Fruit fly (Drosophila melanogaster) whole organism, prepupa: Measurements from ENCODE around the gene CG10338.

Experiments used
- Blimp-1 ChIP-seq: fragments of 200-800 bp; sonication (Bioruptor generic); optimal IDR thresholded peaks from 3 replicates; lab custom pipeline; 2017; ENCODE audit warnings: missing biosample characterization, missing genetic modification characterization, mild to moderate bottlenecking, moderate library complexity, missing genetic modification reagents
- CG10669 ChIP-seq: fragments of 200-800 bp; sonication (Bioruptor generic); optimal IDR thresholded peaks from 3 replicates; lab custom pipeline; 2018; ENCODE audit warnings: missing biosample characterization, mild to moderate bottlenecking, missing genetic modification characterization, moderate library complexity
- CG11762 ChIP-seq: fragments of 200-800 bp; sonication (Bioruptor generic); optimal IDR thresholded peaks from 3 replicates; lab custom pipeline; 2016; ENCODE audit warnings: missing biosample characterization, missing genetic modification characterization; ENCODE audit not compliant: insufficient read depth
- CG11902 ChIP-seq: fragments of 200-800 bp; sonication (Bioruptor generic); optimal IDR thresholded peaks from 3 replicates; lab custom pipeline; 2016; ENCODE audit warnings: missing biosample characterization, missing genetic modification characterization
- CG15336 ChIP-seq: fragments of 200-800 bp; sonication (Bioruptor generic); IDR thresholded peaks from 2 replicates; pipeline ENCODE4 v1.3.6; 2022; ENCODE audit warnings: missing biosample characterization, missing genetic modification characterization
- CG16779 ChIP-seq: fragments of 200-800 bp; sonication (Bioruptor generic); optimal IDR thresholded peaks from 3 replicates; lab custom pipeline; 2017; ENCODE audit warnings: missing biosample characterization, mild to moderate bottlenecking, missing genetic modification characterization
- CG3032 ChIP-seq: fragments of 200-800 bp; optimal IDR thresholded peaks from 2 replicates; lab custom pipeline; 2019; ENCODE audit warnings: missing biosample characterization, mild to moderate bottlenecking, missing genetic modification characterization, moderate library complexity
- CG31627 ChIP-seq: fragments of 200-800 bp; sonication (Bioruptor generic); optimal IDR thresholded peaks from 3 replicates; lab custom pipeline; 2016; ENCODE audit warnings: missing biosample characterization, missing genetic modification characterization
- CG32006 ChIP-seq: fragments of 200-800 bp; sonication (Bioruptor generic); optimal IDR thresholded peaks from 3 replicates; lab custom pipeline; 2017; ENCODE audit warnings: missing biosample characterization, mild to moderate bottlenecking, missing genetic modification characterization
- CG34406 ChIP-seq: fragments of 200-800 bp; sonication (Bioruptor generic); optimal IDR thresholded peaks from 3 replicates; lab custom pipeline; 2016; ENCODE audit warnings: missing biosample characterization, missing genetic modification characterization
- CG3919 ChIP-seq: fragments of 200-800 bp; sonication (Bioruptor generic); optimal IDR thresholded peaks from 3 replicates; lab custom pipeline; 2016; ENCODE audit warnings: missing biosample characterization, missing genetic modification characterization
- CG4318 ChIP-seq: fragments of 200-800 bp; sonication (Bioruptor generic); optimal IDR thresholded peaks from 3 replicates; lab custom pipeline; 2017; ENCODE audit warnings: missing biosample characterization, mild to moderate bottlenecking, missing genetic modification characterization
- CG6163 ChIP-seq: fragments of 200-800 bp; sonication (Bioruptor generic); IDR thresholded peaks from 3 replicates; pipeline ENCODE4 v1.3.6; 2022; ENCODE audit warnings: missing biosample characterization, missing genetic modification characterization
- CG6792 ChIP-seq: fragments of 200-800 bp; sonication (Bioruptor generic); optimal IDR thresholded peaks from 3 replicates; lab custom pipeline; 2016; ENCODE audit warnings: missing biosample characterization, missing genetic modification characterization
- CG6854 ChIP-seq: fragments of 200-800 bp; sonication (Bioruptor generic); optimal IDR thresholded peaks from 2 replicates; lab custom pipeline; 2017; ENCODE audit warnings: missing biosample characterization, mild to moderate bottlenecking, missing genetic modification characterization
- CG7368 ChIP-seq: fragments of 200-800 bp; sonication (Bioruptor generic); optimal IDR thresholded peaks from 3 replicates; lab custom pipeline; 2016; ENCODE audit warnings: missing biosample characterization, missing genetic modification characterization
- CG8319 ChIP-seq: fragments of 200-800 bp; sonication (Bioruptor generic); optimal IDR thresholded peaks from 3 replicates; lab custom pipeline; 2016; ENCODE audit warnings: missing biosample characterization, missing genetic modification characterization
- Eip75B ChIP-seq: fragments of 200-800 bp; sonication (Bioruptor generic); optimal IDR thresholded peaks from 3 replicates; lab custom pipeline; 2016; ENCODE audit warnings: missing biosample characterization, missing genetic modification characterization
- Eip78C ChIP-seq: fragments of 200-800 bp; sonication (Bioruptor generic); peaks from one replicate; lab custom pipeline; 2016; ENCODE audit warnings: missing biosample characterization, missing genetic modification characterization
- Eip93F ChIP-seq: fragments of 200-800 bp; sonication (Bioruptor generic); optimal IDR thresholded peaks from 2 replicates; lab custom pipeline; 2016; ENCODE audit warnings: missing biosample characterization, mild to moderate bottlenecking, missing genetic modification characterization
- Hr38 ChIP-seq: sonication (Bioruptor generic); optimal IDR thresholded peaks from 2 replicates; lab custom pipeline; 2016; ENCODE audit warnings: missing biosample characterization, missing genetic modification characterization
- Hr39 ChIP-seq: fragments of 200-800 bp; sonication (Bioruptor generic); optimal IDR thresholded peaks from 2 replicates; lab custom pipeline; 2016; ENCODE audit warnings: missing biosample characterization, missing genetic modification characterization
- Hr4 ChIP-seq: fragments of 200-800 bp; sonication (Bioruptor generic); optimal IDR thresholded peaks from 3 replicates; lab custom pipeline; 2016; ENCODE audit warnings: missing biosample characterization, missing genetic modification characterization
- Lpt ChIP-seq: fragments of 200-800 bp; sonication (Bioruptor generic); optimal IDR thresholded peaks from 3 replicates; lab custom pipeline; 2016; ENCODE audit warnings: missing biosample characterization, missing genetic modification characterization
- Met ChIP-seq: fragments of 200-800 bp; sonication (Bioruptor generic); optimal IDR thresholded peaks from 3 replicates; lab custom pipeline; 2016; ENCODE audit warnings: missing biosample characterization, missing genetic modification characterization
- OdsH ChIP-seq: fragments of 200-800 bp; sonication (Bioruptor generic); optimal IDR thresholded peaks from 3 replicates; lab custom pipeline; 2016; ENCODE audit warnings: missing biosample characterization, missing genetic modification characterization
- Smox ChIP-seq: fragments of 200-800 bp; sonication (Bioruptor generic); optimal IDR thresholded peaks from 3 replicates; lab custom pipeline; 2016; ENCODE audit warnings: missing biosample characterization, missing genetic modification characterization
- Sox102F ChIP-seq: fragments of 200-800 bp; sonication (Bioruptor generic); optimal IDR thresholded peaks from 2 replicates; lab custom pipeline; 2016; ENCODE audit warnings: missing biosample characterization, mild to moderate bottlenecking, missing genetic modification characterization
- Sox14 ChIP-seq: fragments of 200-800 bp; sonication (Bioruptor generic); optimal IDR thresholded peaks from 3 replicates; lab custom pipeline; 2016; ENCODE audit warnings: missing biosample characterization, missing genetic modification characterization
- Sox15 ChIP-seq: fragments of 200-800 bp; sonication (Bioruptor generic); optimal IDR thresholded peaks from 3 replicates; lab custom pipeline; 2016; ENCODE audit warnings: missing biosample characterization, missing genetic modification characterization
- achi ChIP-seq: fragments of 200-800 bp; sonication (Bioruptor generic); optimal IDR thresholded peaks from 3 replicates; lab custom pipeline; 2016; ENCODE audit warnings: missing biosample characterization, missing genetic modification characterization
- acj6 ChIP-seq: fragments of 200-800 bp; sonication (Bioruptor generic); optimal IDR thresholded peaks from 3 replicates; lab custom pipeline; 2016; ENCODE audit warnings: missing biosample characterization, missing genetic modification characterization
- cyc ChIP-seq: fragments of 200-800 bp; sonication (Bioruptor generic); optimal IDR thresholded peaks from 3 replicates; lab custom pipeline; 2016; ENCODE audit warnings: missing biosample characterization, missing genetic modification characterization
- dac ChIP-seq: fragments of 200-800 bp; sonication (Bioruptor generic); optimal IDR thresholded peaks from 2 replicates; lab custom pipeline; 2017; ENCODE audit warnings: missing biosample characterization, mild to moderate bottlenecking, missing genetic modification characterization
- eg ChIP-seq: fragments of 200-800 bp; sonication (Bioruptor generic); IDR thresholded peaks from 3 replicates; pipeline ENCODE4 v1.3.6; 2022; ENCODE audit warnings: missing biosample characterization, missing genetic modification characterization
- esn ChIP-seq: fragments of 200-800 bp; sonication (Bioruptor generic); optimal IDR thresholded peaks from 2 replicates; lab custom pipeline; 2016; ENCODE audit warnings: missing biosample characterization, mild to moderate bottlenecking, missing genetic modification characterization, moderate library complexity
- fd59A ChIP-seq: fragments of 200-800 bp; sonication (Bioruptor generic); optimal IDR thresholded peaks from 2 replicates; lab custom pipeline; 2017; ENCODE audit warnings: missing biosample characterization, mild to moderate bottlenecking, missing genetic modification characterization, missing genetic modification reagents
- fkh ChIP-seq: fragments of 200-800 bp; sonication (Bioruptor generic); optimal IDR thresholded peaks from 3 replicates; lab custom pipeline; 2017; ENCODE audit warnings: missing biosample characterization, mild to moderate bottlenecking, missing genetic modification characterization, moderate library complexity
- lz ChIP-seq: fragments of 200-800 bp; sonication (Bioruptor generic); optimal IDR thresholded peaks from 3 replicates; lab custom pipeline; 2016; ENCODE audit warnings: missing biosample characterization, missing genetic modification characterization
- net ChIP-seq: fragments of 200-800 bp; sonication (Bioruptor generic); optimal IDR thresholded peaks from 3 replicates; lab custom pipeline; 2016; ENCODE audit warnings: missing biosample characterization, missing genetic modification characterization
- pdm3 ChIP-seq: fragments of 200-800 bp; sonication (Bioruptor generic); optimal IDR thresholded peaks from 3 replicates; lab custom pipeline; 2016; ENCODE audit warnings: missing biosample characterization, missing genetic modification characterization
- salr ChIP-seq, 2 experiments: fragments of 200-800 bp; sonication (Bioruptor generic); optimal IDR thresholded peaks; 3 replicates each; lab custom pipeline; 2016 to 2018; ENCODE audit warnings: missing biosample characterization in 2 of 2, missing genetic modification characterization in 2 of 2, mild to moderate bottlenecking in 1 of 2
- spab ChIP-seq: fragments of 200-800 bp; sonication (Bioruptor generic); optimal IDR thresholded peaks from 2 replicates; lab custom pipeline; 2017; ENCODE audit warnings: missing biosample characterization, mild to moderate bottlenecking, missing genetic modification characterization, missing genetic modification reagents
- svp ChIP-seq: fragments of 200-800 bp; sonication (Bioruptor generic); peaks from one replicate; lab custom pipeline; 2016; ENCODE audit warnings: missing biosample characterization, missing genetic modification characterization
- topi ChIP-seq: fragments of 200-800 bp; sonication (Bioruptor generic); optimal IDR thresholded peaks from 3 replicates; lab custom pipeline; 2016; ENCODE audit warnings: missing biosample characterization, missing genetic modification characterization
- vri ChIP-seq: fragments of 200-800 bp; sonication (Bioruptor generic); optimal IDR thresholded peaks from 3 replicates; lab custom pipeline; 2016; ENCODE audit warnings: missing biosample characterization, mild to moderate bottlenecking, missing genetic modification characterization

CG10338 gene

dm6 chr2L:18705617-18706046 lies 10.2 kb downstream of the CG10338 start, which contains the start of gene Jwa (continued):
- TF ChIP-seq CG6854 (GFP tag; lab: Kevin White, UChicago) (no peak), esn (peak; percentile 97), Met (GFP tag; lab: Kevin White, UChicago) (peak; percentile 87), pdm3 (GFP tag; lab: Kevin White, UChicago) (peak; percentile 95), CG31627 (GFP tag; lab: Kevin White, UChicago) (peak; percentile 96), vri (GFP tag; lab: Kevin White, UChicago) (peak; percentile 93), net (peak; percentile 66), topi (GFP tag; lab: Kevin White, UChicago) (peak; percentile 85), spab (no peak), CG10669 (GFP tag; lab: Kevin White, UChicago) (peak; percentile 58), CG4318 (GFP tag; lab: Kevin White, UChicago) (peak; percentile 62), CG34406 (GFP tag; lab: Kevin White, UChicago) (peak; percentile 80), CG3032 (tag; lab: Kevin White, UChicago) (peak; percentile 79), fd59A (GFP tag; lab: Kevin White, UChicago) (peak; percentile 50), CG8319 (peak; percentile 54), svp (GFP tag; lab: Kevin White, UChicago) (peak; percentile 95), Eip93F (GFP tag; lab: Kevin White, UChicago) (peak; percentile 88), CG15336 (peak; percentile 90), fkh (GFP tag; lab: Kevin White, UChicago) (peak; percentile 32), Hr39 (GFP tag; lab: Kevin White, UChicago) (peak; percentile 95), eg (GFP tag; lab: Robert Waterston, UW) (peak; percentile 87), Eip78C (peak; percentile 89), CG16779 (tag; lab: Kevin White, UChicago) (no peak), CG6163 (GFP tag; lab: Robert Waterston, UW) (peak; percentile 85)

dm6 chr2L:18707844-18708238 lies 12.4 kb downstream of the CG10338 start:
- TF ChIP-seq Sox14 (no peak), acj6 (GFP tag; lab: Kevin White, UChicago) (peak; percentile 27), salr (GFP tag; optimal IDR thresholded peaks at IDR 0.05; lab: Kevin White, UChicago) (no peak), CG10669 (GFP tag; lab: Kevin White, UChicago) (peak; percentile 11), OdsH (GFP tag; lab: Kevin White, UChicago) (peak; percentile 60), Sox15 (no peak), Met (GFP tag; lab: Kevin White, UChicago) (peak; percentile 56), Hr39 (GFP tag; lab: Kevin White, UChicago) (peak; percentile 58), Lpt (no peak), CG11762 (GFP tag; lab: Kevin White, UChicago) (peak; percentile 14), Hr38 (GFP tag; lab: Kevin White, UChicago) (peak; percentile 5), CG6163 (GFP tag; lab: Robert Waterston, UW) (peak; percentile 13; the same call in 1 of the 3 replicates), CG11902 (GFP tag; lab: Kevin White, UChicago) (peak; percentile 3), Smox (GFP tag; lab: Kevin White, UChicago) (peak; percentile 63), CG15336 (0 out of 2 replicates have a peak, but pooled peaks have one; percentile 15), CG32006 (GFP tag; lab: Kevin White, UChicago) (peak; percentile 9), cyc (GFP tag; lab: Kevin White, UChicago) (peak; percentile 34), spab (no peak), eg (GFP tag; lab: Robert Waterston, UW) (0 out of 3 replicates have a peak, but pooled peaks have one; percentile 54), CG8319 (peak; percentile 10), CG6792 (GFP tag; lab: Kevin White, UChicago) (peak; percentile 38), achi (GFP tag; lab: Kevin White, UChicago) (peak; percentile 54), net (peak; percentile 55), fd59A (GFP tag; lab: Kevin White, UChicago) (peak; percentile 9), vri (GFP tag; lab: Kevin White, UChicago) (no peak), dac (GFP tag; lab: Kevin White, UChicago) (no peak), CG3919 (GFP tag; lab: Kevin White, UChicago) (peak; percentile 65), lz (GFP tag; lab: Kevin White, UChicago) (peak; percentile 61), Eip78C (peak; percentile 89), CG7368 (GFP tag; lab: Kevin White, UChicago) (peak; percentile 47), CG31627 (GFP tag; lab: Kevin White, UChicago) (peak; percentile 63), fkh (GFP tag; lab: Kevin White, UChicago) (peak; percentile 61), Blimp-1 (GFP tag; lab: Kevin White, UChicago) (no peak), Sox102F (GFP tag; lab: Kevin White, UChicago) (peak; percentile 19), pdm3 (GFP tag; lab: Kevin White, UChicago) (peak; percentile 56), Eip75B (GFP tag; lab: Kevin White, UChicago) (peak; percentile 44), topi (GFP tag; lab: Kevin White, UChicago) (peak; percentile 62), Eip93F (GFP tag; lab: Kevin White, UChicago) (no peak), CG3032 (tag; lab: Kevin White, UChicago) (no peak), Hr4 (peak; percentile 71), esn (peak; percentile 63)
